Worm (Caenorhabditis elegans) whole organism, young adult: ENCODE measurements around the gene vha-13.
A peak's percentile ranks its signal among the peaks of the same experiment; 100 is the strongest.

Experiments
- B0035.1 ChIP-seq: sonication (generic microtip); optimal IDR thresholded peaks from 2 replicates; lab custom pipeline; 2016; ENCODE audit warnings: missing genetic modification characterization, mild to moderate bottlenecking, missing compliant biosample characterization, missing genotype, missing genetic modification reagents
- B0336.3 ChIP-seq: fragments of 200-800 bp; sonication (Bioruptor generic); IDR thresholded peaks from 2 replicates; pipeline ENCODE4 v1.3.6; 2022; ENCODE audit warnings: missing genetic modification characterization, missing compliant biosample characterization
- D2030.7 ChIP-seq: fragments of 200-800 bp; sonication (Bioruptor generic); IDR thresholded peaks from 2 replicates; pipeline ENCODE4 v1.3.6; 2022; ENCODE audit warnings: missing genetic modification reagents, missing genetic modification characterization, missing compliant biosample characterization
- F10E7.11 ChIP-seq: sonication (generic microtip); optimal IDR thresholded peaks from 2 replicates; lab custom pipeline; 2017; ENCODE audit warnings: mild to moderate bottlenecking, missing genetic modification characterization, moderate library complexity, missing compliant biosample characterization
- F39B2.1 ChIP-seq: fragments of 200-800 bp; sonication (Bioruptor generic); IDR thresholded peaks from 2 replicates; pipeline ENCODE4 v1.3.6; 2022; ENCODE audit warnings: missing genetic modification reagents, missing genetic modification characterization, missing compliant biosample characterization
- F52B5.7 ChIP-seq: sonication (generic microtip); optimal IDR thresholded peaks from 2 replicates; lab custom pipeline; 2016; ENCODE audit warnings: mild to moderate bottlenecking, missing genetic modification characterization, missing compliant biosample characterization
- F57C9.4 ChIP-seq: sonication (generic microtip); optimal IDR thresholded peaks from 2 replicates; lab custom pipeline; 2017; ENCODE audit warnings: mild to moderate bottlenecking, missing genetic modification characterization, missing compliant biosample characterization
- K11D2.4 ChIP-seq: fragments of 200-800 bp; sonication (Bioruptor generic); IDR thresholded peaks from 2 replicates; pipeline ENCODE4 v1.3.6; 2022; ENCODE audit warnings: missing genetic modification reagents, missing genetic modification characterization, missing compliant biosample characterization
- Y53F4B.3 ChIP-seq: fragments of 200-800 bp; sonication (Bioruptor generic); IDR thresholded peaks from 2 replicates; pipeline ENCODE4 v1.3.6; 2022; ENCODE audit warnings: missing genetic modification reagents, missing genetic modification characterization, missing compliant biosample characterization
- Y53G8AR.9 ChIP-seq: fragments of 200-800 bp; sonication (Bioruptor generic); conservative IDR thresholded peaks from 2 replicates; pipeline ENCODE4 v1.3.6; 2022; ENCODE audit warnings: missing genetic modification reagents, missing genetic modification characterization, missing compliant biosample characterization
- Y56A3A.18 ChIP-seq: fragments of 200-800 bp; sonication (Bioruptor generic); IDR thresholded peaks from 2 replicates; pipeline ENCODE4 v1.3.6; 2022; ENCODE audit warnings: missing genetic modification reagents, missing genetic modification characterization, missing compliant biosample characterization
- akir-1 ChIP-seq: fragments of 200-800 bp; sonication (Bioruptor generic); optimal IDR thresholded peaks from 2 replicates; lab custom pipeline; 2018; ENCODE audit warnings: mild to moderate bottlenecking, missing genetic modification characterization, moderate library complexity, missing compliant biosample characterization
- aptf-3 ChIP-seq: fragments of 200-800 bp; sonication (Bioruptor generic); IDR thresholded peaks from 2 replicates; pipeline ENCODE4 v1.3.6; 2022; ENCODE audit warnings: missing genetic modification characterization, missing compliant biosample characterization
- attf-5 ChIP-seq: fragments of 200-800 bp; sonication (Bioruptor generic); optimal IDR thresholded peaks from 2 replicates; lab custom pipeline; 2018; ENCODE audit warnings: mild to moderate bottlenecking, missing genetic modification characterization, missing compliant biosample characterization
- cebp-2 ChIP-seq: fragments of 200-800 bp; sonication (Bioruptor generic); IDR thresholded peaks from 2 replicates; pipeline ENCODE4 v1.3.6; 2022; ENCODE audit warnings: missing genetic modification characterization, missing compliant biosample characterization
- ceh-100 ChIP-seq: fragments of 200-800 bp; sonication (Bioruptor generic); IDR thresholded peaks from 2 replicates; pipeline ENCODE4 v1.3.6; 2022; ENCODE audit warnings: missing genetic modification reagents, missing genetic modification characterization, missing compliant biosample characterization
- dox-1 ChIP-seq: fragments of 200-800 bp; sonication (Bioruptor generic); IDR thresholded peaks from 2 replicates; pipeline ENCODE4 v1.3.6; 2022; ENCODE audit warnings: missing genetic modification reagents, missing genetic modification characterization, missing compliant biosample characterization
- dpff-1 ChIP-seq: sonication (generic microtip); optimal IDR thresholded peaks from 2 replicates; lab custom pipeline; 2017; ENCODE audit warnings: mild to moderate bottlenecking, missing genetic modification characterization, missing compliant biosample characterization
- ekl-4 ChIP-seq: fragments of 200-800 bp; sonication (Bioruptor generic); IDR thresholded peaks from 2 replicates; pipeline ENCODE4 v1.3.6; 2022; ENCODE audit warnings: missing genetic modification reagents, missing genetic modification characterization, missing compliant biosample characterization
- gei-17 ChIP-seq: fragments of 200-800 bp; sonication (Bioruptor generic); optimal IDR thresholded peaks from 2 replicates; lab custom pipeline; 2018; ENCODE audit warnings: mild to moderate bottlenecking, missing genetic modification characterization, missing compliant biosample characterization
- hlh-12 ChIP-seq: sonication (generic microtip); optimal IDR thresholded peaks from 2 replicates; lab custom pipeline; 2016; ENCODE audit warnings: missing genetic modification characterization, missing compliant biosample characterization
- hmg-20 ChIP-seq: fragments of 200-800 bp; sonication (Bioruptor generic); IDR thresholded peaks from 2 replicates; pipeline ENCODE4 v1.3.6; 2022; ENCODE audit warnings: missing genetic modification reagents, missing genetic modification characterization, missing compliant biosample characterization
- hsf-1 ChIP-seq: fragments of 200-800 bp; sonication (Bioruptor generic); IDR thresholded peaks from 2 replicates; pipeline ENCODE4 v1.3.6; 2022; ENCODE audit warnings: missing genetic modification reagents, missing genetic modification characterization, missing compliant biosample characterization
- let-607 ChIP-seq, 2 experiments: fragments of 200-800 bp in 1 of 2; sonication (Bioruptor generic) in 1 of 2; sonication (generic microtip) in 1 of 2; optimal IDR thresholded peaks; 2 replicates each; lab custom pipeline; 2016 to 2018; ENCODE audit warnings: mild to moderate bottlenecking in 2 of 2, missing compliant biosample characterization in 2 of 2, missing genetic modification characterization in 2 of 2, moderate library complexity in 2 of 2, missing genotype in 1 of 2
- lin-26 ChIP-seq: fragments of 200-800 bp; sonication (Bioruptor generic); IDR thresholded peaks from 2 replicates; pipeline ENCODE4 v1.3.6; 2022; ENCODE audit warnings: missing genetic modification reagents, missing genetic modification characterization, missing compliant biosample characterization
- lin-54 ChIP-seq: fragments of 200-800 bp; sonication (Bioruptor generic); optimal IDR thresholded peaks from 2 replicates; lab custom pipeline; 2018; ENCODE audit warnings: mild to moderate bottlenecking, missing genetic modification characterization, missing compliant biosample characterization
- lsl-1 ChIP-seq: fragments of 200-800 bp; sonication (Bioruptor generic); optimal IDR thresholded peaks from 2 replicates; lab custom pipeline; 2018; ENCODE audit warnings: mild to moderate bottlenecking, missing genetic modification characterization, moderate library complexity, missing compliant biosample characterization
- madf-3 ChIP-seq: fragments of 200-800 bp; sonication (Bioruptor generic); IDR thresholded peaks from 2 replicates; pipeline ENCODE4 v1.3.6; 2022; ENCODE audit warnings: missing genetic modification reagents, missing genetic modification characterization, missing compliant biosample characterization
- madf-6 ChIP-seq: fragments of 200-800 bp; sonication (Bioruptor generic); IDR thresholded peaks from 2 replicates; pipeline ENCODE4 v1.3.6; 2022; ENCODE audit warnings: missing genetic modification reagents, missing genetic modification characterization, missing compliant biosample characterization
- mel-28 ChIP-seq: sonication (generic microtip); optimal IDR thresholded peaks from 2 replicates; lab custom pipeline; 2016; ENCODE audit warnings: borderline replicate concordance, mild to moderate bottlenecking, missing genetic modification characterization, missing compliant biosample characterization
- nfyb-1 ChIP-seq: fragments of 200-800 bp; sonication (Bioruptor generic); IDR thresholded peaks from 2 replicates; pipeline ENCODE4 v1.3.6; 2022; ENCODE audit warnings: missing genetic modification reagents, missing genetic modification characterization, missing compliant biosample characterization
- nhr-120 ChIP-seq: fragments of 200-800 bp; sonication (Bioruptor generic); IDR thresholded peaks from 2 replicates; pipeline ENCODE4 v1.3.6; 2022; ENCODE audit warnings: missing genetic modification characterization, missing compliant biosample characterization
- nhr-80 ChIP-seq: sonication (generic microtip); optimal IDR thresholded peaks from 2 replicates; lab custom pipeline; 2016; ENCODE audit warnings: missing genetic modification characterization, missing compliant biosample characterization
- nhr-90 ChIP-seq: sonication (generic microtip); optimal IDR thresholded peaks from 2 replicates; lab custom pipeline; 2016; ENCODE audit warnings: missing genotype, mild to moderate bottlenecking, missing genetic modification characterization, missing compliant biosample characterization
- pbrm-1 ChIP-seq: fragments of 200-800 bp; sonication (Bioruptor generic); IDR thresholded peaks from 2 replicates; pipeline ENCODE4 v1.3.6; 2022; ENCODE audit warnings: missing genetic modification reagents, missing genetic modification characterization, missing compliant biosample characterization
- pha-4 ChIP-seq: fragments of 150-350 bp; sonication (generic microtip); optimal IDR thresholded peaks from 2 replicates; lab custom pipeline; 2014; ENCODE audit warnings: missing biosample characterization, missing genetic modification reagents, missing genetic modification characterization
- rcor-1 ChIP-seq: fragments of 200-800 bp; sonication (Bioruptor generic); IDR thresholded peaks from 2 replicates; pipeline ENCODE4 v1.3.6; 2022; ENCODE audit warnings: missing genetic modification reagents, missing genetic modification characterization, missing compliant biosample characterization
- snpc-3.4 ChIP-seq: sonication (generic microtip); optimal IDR thresholded peaks from 2 replicates; lab custom pipeline; 2017; ENCODE audit warnings: missing genetic modification characterization, mild to moderate bottlenecking, missing compliant biosample characterization, antibody characterized with exemption, moderate library complexity, missing genotype, missing genetic modification reagents
- somi-1 ChIP-seq: fragments of 200-800 bp; sonication (Bioruptor generic); optimal IDR thresholded peaks from 2 replicates; lab custom pipeline; 2018; ENCODE audit warnings: mild to moderate bottlenecking, missing genetic modification characterization, missing compliant biosample characterization
- sptf-2 ChIP-seq: fragments of 200-800 bp; sonication (Bioruptor generic); optimal IDR thresholded peaks from 2 replicates; lab custom pipeline; 2018; ENCODE audit warnings: mild to moderate bottlenecking, missing genetic modification characterization, missing compliant biosample characterization
- unc-62 ChIP-seq: fragments of 150-350 bp; optimal IDR thresholded peaks from 2 replicates; lab custom pipeline; 2014; ENCODE audit warnings: missing biosample characterization, missing genetic modification reagents, missing genetic modification characterization
- zim-3 ChIP-seq: sonication (generic microtip); optimal IDR thresholded peaks from 2 replicates; lab custom pipeline; 2017; ENCODE audit warnings: mild to moderate bottlenecking, missing genetic modification characterization, moderate library complexity, missing compliant biosample characterization
- ztf-18 ChIP-seq: sonication (generic microtip); optimal IDR thresholded peaks from 2 replicates; lab custom pipeline; 2016; ENCODE audit warnings: missing genotype, mild to moderate bottlenecking, missing genetic modification characterization, missing compliant biosample characterization
- ztf-22 ChIP-seq: fragments of 200-800 bp; sonication (Bioruptor generic); optimal IDR thresholded peaks from 2 replicates; lab custom pipeline; 2018; ENCODE audit warnings: mild to moderate bottlenecking, missing genetic modification characterization, moderate library complexity, missing compliant biosample characterization
- ztf-3 ChIP-seq: fragments of 200-800 bp; sonication (Bioruptor generic); optimal IDR thresholded peaks from 2 replicates; lab custom pipeline; 2018; ENCODE audit warnings: mild to moderate bottlenecking, missing genetic modification characterization, missing compliant biosample characterization

Gene vha-13

DNA sequence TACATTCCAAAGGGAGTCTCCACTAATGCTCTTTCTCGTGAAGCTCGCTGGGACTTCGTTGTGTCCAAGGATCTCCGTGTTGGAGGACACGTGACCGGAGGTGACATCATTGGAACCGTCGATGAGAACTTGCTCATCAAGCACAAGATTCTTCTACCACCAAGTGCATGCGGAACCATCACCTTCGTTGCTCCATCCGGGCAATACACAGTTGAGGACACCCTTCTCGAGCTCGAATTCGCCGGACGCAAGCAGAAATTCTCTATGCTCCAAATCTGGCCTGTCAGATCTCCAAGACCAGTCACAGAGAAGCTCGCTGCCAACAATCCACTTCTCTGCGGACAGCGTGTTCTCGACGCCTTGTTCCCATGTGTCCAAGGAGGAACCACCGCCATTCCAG is 523 bp downstream of the vha-13 start (continued):
- TF ChIP-seq let-607 (tag; optimal IDR thresholded peaks at IDR 0.05; lab: Kevin White, UChicago), result peak in 1 of 2 experiments; percentile 9
- TF ChIP-seq attf-5, result no peak
- no peak for TF ChIP-seq unc-62 (GFP tag; lab: Kevin White, UChicago)
- no peak for TF ChIP-seq akir-1 (GFP tag; lab: Kevin White, UChicago)
- TF ChIP-seq rcor-1 (GFP tag; lab: Robert Waterston, UW), result no peak
- no peak for TF ChIP-seq ztf-22
- no peak for TF ChIP-seq pha-4 (tag; lab: Kevin White, UChicago)
- no peak for TF ChIP-seq F10E7.11 (tag; lab: Kevin White, UChicago)
- TF ChIP-seq hsf-1 (GFP tag; lab: Robert Waterston, UW), result no peak
- no peak for TF ChIP-seq Y56A3A.18
- no peak for TF ChIP-seq nhr-120 (GFP tag; lab: Robert Waterston, UW)
- TF ChIP-seq K11D2.4 (GFP tag; lab: Robert Waterston, UW), result 0 out of 2 replicates have a peak, but pooled peaks have one; percentile 21
- no peak for TF ChIP-seq somi-1 (GFP tag; lab: Kevin White, UChicago)
- TF ChIP-seq Y53G8AR.9 (GFP tag; lab: Robert Waterston, UW), result no peak
- no peak for TF ChIP-seq hlh-12 (tag; lab: Kevin White, UChicago)
- TF ChIP-seq nfyb-1 (GFP tag; lab: Robert Waterston, UW), result 0 out of 2 replicates have a peak, but pooled peaks have one; percentile 23
- TF ChIP-seq nhr-80 (tag; lab: Kevin White, UChicago), result no peak
- TF ChIP-seq, all 124 proteins: peak for 9

DNA sequence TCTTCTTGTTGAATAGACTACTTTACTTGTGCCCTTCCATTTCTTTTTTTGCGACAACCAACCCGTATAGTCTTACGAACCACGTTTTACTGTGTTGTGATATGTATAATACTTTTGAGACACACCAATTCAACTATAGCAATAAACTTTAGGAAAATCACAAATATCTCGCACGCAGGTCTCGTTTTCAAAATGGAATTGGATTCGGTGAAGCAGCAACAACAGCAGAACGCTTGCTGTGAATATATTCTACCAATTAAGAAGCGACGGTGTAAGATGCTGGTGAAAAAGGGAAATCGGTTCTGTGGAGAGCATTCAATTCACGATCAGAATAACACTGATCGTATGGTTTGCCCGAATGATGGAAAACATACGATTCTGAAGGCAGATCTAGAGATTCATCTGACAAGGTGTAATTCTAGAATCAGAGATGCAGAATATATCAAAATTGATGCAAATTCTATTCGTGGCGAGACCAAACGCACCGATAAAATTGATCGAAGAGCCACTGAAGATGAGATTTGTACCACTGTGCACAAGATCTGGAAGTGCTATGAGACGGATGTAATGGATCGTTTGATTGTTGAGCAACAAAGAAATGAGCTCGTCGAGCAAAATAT is 2.9 kb downstream of the vha-13 start, which contains the start of gene Y49A3A.3:
Gene Y49A3A.3 (plus strand): TSS at position 153 of the 620 bp plus-strand sequence.
- TF ChIP-seq D2030.7 (GFP tag; lab: Robert Waterston, UW), result no peak
- TF ChIP-seq nhr-80 (tag; lab: Kevin White, UChicago), result peak; percentile 25
- peak; percentile 90 for TF ChIP-seq ekl-4 (GFP tag; lab: Robert Waterston, UW)
- peak; percentile 24 for TF ChIP-seq gei-17 (GFP tag; lab: Kevin White, UChicago)
- peak; percentile 72 for TF ChIP-seq ztf-3 (GFP tag; lab: Kevin White, UChicago)
- peak; percentile 36 for TF ChIP-seq nhr-90
- no peak for TF ChIP-seq sptf-2
- TF ChIP-seq Y53F4B.3, result no peak
- TF ChIP-seq B0035.1 (tag; lab: Kevin White, UChicago), result peak; percentile 65
- peak; percentile 52 for TF ChIP-seq ztf-18 (tag; lab: Kevin White, UChicago)
- peak; percentile 46 for TF ChIP-seq mel-28 (tag; lab: Kevin White, UChicago)
- TF ChIP-seq B0336.3 (GFP tag; lab: Robert Waterston, UW), result peak; percentile 94
- no peak for TF ChIP-seq somi-1 (GFP tag; lab: Kevin White, UChicago)
- TF ChIP-seq lin-26 (GFP tag; lab: Robert Waterston, UW), result 0 out of 2 replicates have a peak, but pooled peaks have one; percentile 19
- peak; percentile 60 for TF ChIP-seq F57C9.4 (tag; lab: Kevin White, UChicago)
- peak; percentile 73 for TF ChIP-seq zim-3
- TF ChIP-seq aptf-3 (GFP tag; lab: Robert Waterston, UW), result no peak
- TF ChIP-seq hsf-1 (GFP tag; lab: Robert Waterston, UW), result peak; percentile 17; the same call in 1 of the 2 replicates
- peak; percentile 76 for TF ChIP-seq pbrm-1 (GFP tag; lab: Robert Waterston, UW)
- peak; percentile 34; the same call in 1 of the 2 replicates for TF ChIP-seq dox-1 (GFP tag; lab: Robert Waterston, UW)
- TF ChIP-seq madf-3 (GFP tag; lab: Robert Waterston, UW), result 0 out of 2 replicates have a peak, but pooled peaks have one; percentile 25
- peak; percentile 59; the same call in 1 of the 2 replicates for TF ChIP-seq K11D2.4 (GFP tag; lab: Robert Waterston, UW)
- TF ChIP-seq lin-54 (GFP tag; lab: Kevin White, UChicago), result peak; percentile 43
- TF ChIP-seq cebp-2 (GFP tag; lab: Robert Waterston, UW), result 0 out of 2 replicates have a peak, but pooled peaks have one; percentile 60
- peak; percentile 48 for TF ChIP-seq F10E7.11 (tag; lab: Kevin White, UChicago)
- TF ChIP-seq hmg-20 (GFP tag; lab: Robert Waterston, UW), result no peak
- peak; percentile 2 for TF ChIP-seq lsl-1 (GFP tag; lab: Kevin White, UChicago)
- TF ChIP-seq F52B5.7, result peak; percentile 87
- peak; percentile 68; the same call in 1 of the 2 replicates for TF ChIP-seq F39B2.1 (GFP tag; lab: Robert Waterston, UW)
- TF ChIP-seq dpff-1 (tag; lab: Kevin White, UChicago), result peak; percentile 43
- peak; percentile 66 for TF ChIP-seq ceh-100 (GFP tag; lab: Robert Waterston, UW)
- no peak for TF ChIP-seq snpc-3.4 (tag; lab: Kevin White, UChicago)
- peak; percentile 56 for TF ChIP-seq madf-6 (GFP tag; lab: Robert Waterston, UW)
- peak; percentile 13 for TF ChIP-seq akir-1 (GFP tag; lab: Kevin White, UChicago)
- 0 out of 2 replicates have a peak, but pooled peaks have one; percentile 78 for TF ChIP-seq Y53G8AR.9 (GFP tag; lab: Robert Waterston, UW)
